Worm (Caenorhabditis elegans) whole organism, L1 larva: ENCODE results near the gene M01H9.2.

Experiments
- C04F5.9 ChIP-seq: sonication (generic microtip); optimal IDR thresholded peaks from 2 replicates; lab custom pipeline; 2016; ENCODE audit warnings: missing genetic modification characterization, missing compliant biosample characterization
- F16B12.6 ChIP-seq: fragments of 150-350 bp; optimal IDR thresholded peaks from 2 replicates; lab custom pipeline; 2014; ENCODE audit warnings: missing biosample characterization, missing genetic modification characterization
- aha-1 ChIP-seq: fragments of 150-350 bp; optimal IDR thresholded peaks from 2 replicates; lab custom pipeline; 2014; ENCODE audit warnings: missing biosample characterization, missing genetic modification characterization
- alr-1 ChIP-seq: fragments of 200-800 bp; sonication (Bioruptor generic); optimal IDR thresholded peaks from 2 replicates; lab custom pipeline; 2018; ENCODE audit warnings: borderline replicate concordance, mild to moderate bottlenecking, missing genetic modification characterization, missing compliant biosample characterization
- aly-2 ChIP-seq: fragments of 150-350 bp; optimal IDR thresholded peaks from 2 replicates; lab custom pipeline; 2014; ENCODE audit warnings: missing biosample characterization, missing genetic modification characterization
- ama-1 ChIP-seq: fragments of 150-350 bp; optimal IDR thresholded peaks from 2 replicates; lab custom pipeline; 2014
- ceh-8 ChIP-seq: fragments of 200-800 bp; sonication (Bioruptor generic); optimal IDR thresholded peaks from 2 replicates; lab custom pipeline; 2018; ENCODE audit warnings: mild to moderate bottlenecking, missing genetic modification characterization, moderate library complexity, missing compliant biosample characterization
- ceh-88 ChIP-seq: fragments of 200-800 bp; sonication (Bioruptor generic); IDR thresholded peaks from 2 replicates; pipeline ENCODE4 v1.3.6; 2022; ENCODE audit warnings: missing genetic modification characterization, missing compliant biosample characterization
- dpl-1 ChIP-seq, 3 experiments: fragments of 150-350 bp in 2 of 3; sonication (generic microtip) in 1 of 3; optimal IDR thresholded peaks; 2 replicates each; lab custom pipeline; 2014 to 2017; ENCODE audit warnings: missing biosample characterization in 3 of 3, missing genetic modification characterization in 3 of 3, missing genetic modification reagents in 3 of 3
- dsc-1 ChIP-seq: sonication (generic microtip); optimal IDR thresholded peaks from 2 replicates; lab custom pipeline; 2016; ENCODE audit warnings: mild to moderate bottlenecking, missing genetic modification characterization, missing compliant biosample characterization
- efl-1 ChIP-seq, 4 experiments: fragments of 150-350 bp; optimal IDR thresholded peaks in 3 of 4; peaks in 1 of 4; 1 replicate in 1 of 4; 2 replicates in 3 of 4; lab custom pipeline; 2014; ENCODE audit warnings: missing biosample characterization in 2 of 4, missing genetic modification characterization in 2 of 4, missing genetic modification reagents in 2 of 4
- egl-27 ChIP-seq, 2 experiments: fragments of 150-350 bp in 1 of 2; sonication (generic microtip); optimal IDR thresholded peaks; 3 replicates each; lab custom pipeline; 2017 to 2018; ENCODE audit warnings: missing biosample characterization in 2 of 2, missing genetic modification characterization in 2 of 2, missing genetic modification reagents in 2 of 2
- elt-3 ChIP-seq, 6 experiments: fragments of 150-350 bp in 1 of 6; sonication (generic microtip); optimal IDR thresholded peaks; 2 replicates each; lab custom pipeline; 2017 to 2018; ENCODE audit warnings: missing biosample characterization in 6 of 6, missing genetic modification characterization in 6 of 6, inconsistent platforms in 1 of 6
- fkh-10 ChIP-seq: sonication (generic microtip); optimal IDR thresholded peaks from 2 replicates; lab custom pipeline; 2017; ENCODE audit warnings: missing biosample characterization, missing genetic modification reagents, missing genetic modification characterization
- hlh-4 ChIP-seq: sonication (generic microtip); optimal IDR thresholded peaks from 2 replicates; lab custom pipeline; 2016; ENCODE audit warnings: mild to moderate bottlenecking, missing genetic modification characterization, missing compliant biosample characterization
- hpl-2 ChIP-seq: fragments of 150-350 bp; optimal IDR thresholded peaks from 2 replicates; lab custom pipeline; 2014; ENCODE audit warnings: missing biosample characterization, missing genetic modification reagents, missing genetic modification characterization
- irx-1 ChIP-seq: sonication (generic microtip); optimal IDR thresholded peaks from 2 replicates; lab custom pipeline; 2016; ENCODE audit warnings: missing genetic modification characterization, missing compliant biosample characterization
- isw-1 ChIP-seq: fragments of 200-800 bp; sonication (Bioruptor generic); IDR thresholded peaks from 2 replicates; pipeline ENCODE4 v1.3.6; 2022; ENCODE audit warnings: missing genetic modification characterization, missing compliant biosample characterization
- lin-13 ChIP-seq: fragments of 150-350 bp; optimal IDR thresholded peaks from 2 replicates; lab custom pipeline; 2014; ENCODE audit warnings: missing biosample characterization, missing genetic modification reagents, missing genetic modification characterization
- lin-15B ChIP-seq: fragments of 150-350 bp; sonication (generic microtip); optimal IDR thresholded peaks from 3 replicates; lab custom pipeline; 2014; ENCODE audit warnings: missing biosample characterization, missing genetic modification characterization
- lin-35 ChIP-seq, 2 experiments: fragments of 150-350 bp; optimal IDR thresholded peaks; 2 replicates each; lab custom pipeline; 2014; ENCODE audit warnings: missing biosample characterization in 2 of 2, missing genetic modification characterization in 2 of 2, missing genetic modification reagents in 2 of 2
- lin-39 ChIP-seq: fragments of 150-350 bp; optimal IDR thresholded peaks from 2 replicates; lab custom pipeline; 2014; ENCODE audit warnings: missing biosample characterization, missing genetic modification reagents, missing genetic modification characterization
- lsy-2 ChIP-seq, 2 experiments: fragments of 150-350 bp; optimal IDR thresholded peaks; 2 replicates each; lab custom pipeline; 2014; ENCODE audit warnings: missing biosample characterization in 2 of 2, missing genetic modification characterization in 2 of 2
- mab-9 ChIP-seq: fragments of 200-800 bp; sonication (Bioruptor generic); IDR thresholded peaks from 2 replicates; pipeline ENCODE4 v1.3.6; 2022; ENCODE audit warnings: missing genetic modification reagents, missing genetic modification characterization, missing compliant biosample characterization
- mdl-1 ChIP-seq, 2 experiments: fragments of 150-350 bp; optimal IDR thresholded peaks; 2 replicates each; lab custom pipeline; 2014 to 2017; ENCODE audit warnings: missing biosample characterization in 2 of 2, missing genetic modification characterization in 2 of 2, inconsistent platforms in 1 of 2
- mef-2 ChIP-seq: fragments of 150-350 bp; optimal IDR thresholded peaks from 2 replicates; lab custom pipeline; 2014; ENCODE audit warnings: missing biosample characterization, missing genetic modification characterization
- nhr-11 ChIP-seq: fragments of 150-350 bp; optimal IDR thresholded peaks from 2 replicates; lab custom pipeline; 2014; ENCODE audit warnings: missing biosample characterization, missing genetic modification characterization
- nhr-12 ChIP-seq: sonication (generic microtip); optimal IDR thresholded peaks from 2 replicates; lab custom pipeline; 2017; ENCODE audit warnings: missing biosample characterization, missing genetic modification characterization
- nhr-19 ChIP-seq: fragments of 200-800 bp; sonication (Bioruptor generic); conservative IDR thresholded peaks from 2 replicates; pipeline ENCODE4 v1.3.6; 2022; ENCODE audit warnings: missing genetic modification characterization, missing compliant biosample characterization
- nhr-237 ChIP-seq: fragments of 150-350 bp; optimal IDR thresholded peaks from 2 replicates; lab custom pipeline; 2014; ENCODE audit warnings: missing biosample characterization, missing genetic modification characterization
- nhr-28 ChIP-seq: fragments of 150-350 bp; optimal IDR thresholded peaks from 2 replicates; lab custom pipeline; 2014; ENCODE audit warnings: missing biosample characterization, missing genetic modification characterization
- nhr-71 ChIP-seq: sonication (generic microtip); optimal IDR thresholded peaks from 2 replicates; lab custom pipeline; 2016; ENCODE audit warnings: mild to moderate bottlenecking, missing genetic modification characterization, moderate library complexity, missing compliant biosample characterization
- nhr-76 ChIP-seq: sonication (generic microtip); optimal IDR thresholded peaks from 2 replicates; lab custom pipeline; 2017; ENCODE audit warnings: missing biosample characterization, missing genetic modification characterization
- nhr-77 ChIP-seq: fragments of 150-350 bp; optimal IDR thresholded peaks from 2 replicates; lab custom pipeline; 2014; ENCODE audit warnings: missing biosample characterization, missing genetic modification characterization
- nhr-84 ChIP-seq: sonication (generic microtip); optimal IDR thresholded peaks from 2 replicates; lab custom pipeline; 2017; ENCODE audit warnings: missing biosample characterization, missing genetic modification characterization
- nhr-85 ChIP-seq: sonication (generic microtip); peaks from one replicate; lab custom pipeline; 2016; ENCODE audit warnings: missing genetic modification characterization, inconsistent platforms, missing compliant biosample characterization
- pag-3 ChIP-seq: sonication (generic microtip); optimal IDR thresholded peaks from 2 replicates; lab custom pipeline; 2017; ENCODE audit warnings: missing genetic modification characterization, mild to moderate bottlenecking, missing compliant biosample characterization, antibody characterized with exemption, borderline replicate concordance; ENCODE audit not compliant: insufficient read depth
- pax-3 ChIP-seq: fragments of 200-800 bp; sonication (Bioruptor generic); optimal IDR thresholded peaks from 2 replicates; lab custom pipeline; 2018; ENCODE audit warnings: mild to moderate bottlenecking, missing genetic modification characterization, moderate library complexity, missing compliant biosample characterization
- pqm-1 ChIP-seq: sonication (generic microtip); optimal IDR thresholded peaks from 3 replicates; lab custom pipeline; 2017; ENCODE audit warnings: missing biosample characterization, missing genetic modification characterization
- rnt-1 ChIP-seq: sonication (generic microtip); optimal IDR thresholded peaks from 2 replicates; lab custom pipeline; 2016; ENCODE audit warnings: mild to moderate bottlenecking, missing genetic modification characterization, moderate library complexity, missing compliant biosample characterization
- skn-1 ChIP-seq: fragments of 150-350 bp; optimal IDR thresholded peaks from 2 replicates; lab custom pipeline; 2014; ENCODE audit warnings: missing biosample characterization, missing genetic modification characterization
- sptf-1 ChIP-seq: fragments of 150-350 bp; optimal IDR thresholded peaks from 2 replicates; lab custom pipeline; 2014; ENCODE audit warnings: missing biosample characterization, missing genetic modification characterization
- sup-37 ChIP-seq: fragments of 200-800 bp; sonication (Bioruptor generic); optimal IDR thresholded peaks from 2 replicates; lab custom pipeline; 2018; ENCODE audit warnings: mild to moderate bottlenecking, missing genetic modification characterization, missing compliant biosample characterization
- tlp-1 ChIP-seq: fragments of 150-350 bp; optimal IDR thresholded peaks from 2 replicates; lab custom pipeline; 2014; ENCODE audit warnings: missing biosample characterization, missing genetic modification characterization
- unc-86 ChIP-seq: sonication (generic microtip); optimal IDR thresholded peaks from 2 replicates; lab custom pipeline; 2016; ENCODE audit warnings: missing genetic modification characterization, missing compliant biosample characterization
- unc-98 ChIP-seq: fragments of 200-800 bp; sonication (Bioruptor generic); IDR thresholded peaks from 2 replicates; pipeline ENCODE4 v1.3.6; 2022; ENCODE audit warnings: missing genetic modification characterization, missing compliant biosample characterization
- vab-15 ChIP-seq: sonication (generic microtip); optimal IDR thresholded peaks from 2 replicates; lab custom pipeline; 2017; ENCODE audit warnings: missing genotype, mild to moderate bottlenecking, missing genetic modification characterization, missing compliant biosample characterization
- xbp-1 ChIP-seq: sonication (generic microtip); optimal IDR thresholded peaks from 2 replicates; lab custom pipeline; 2016; ENCODE audit warnings: missing genetic modification characterization, missing compliant biosample characterization
- zag-1 ChIP-seq: fragments of 150-350 bp; optimal IDR thresholded peaks from 2 replicates; lab custom pipeline; 2014; ENCODE audit warnings: missing biosample characterization, missing genetic modification characterization
- zip-4 ChIP-seq: fragments of 200-800 bp; sonication (Bioruptor generic); optimal IDR thresholded peaks from 2 replicates; lab custom pipeline; 2018; ENCODE audit warnings: mild to moderate bottlenecking, missing genetic modification characterization, moderate library complexity, missing compliant biosample characterization
- ztf-11 ChIP-seq, 2 experiments: sonication (generic microtip); optimal IDR thresholded peaks; 2 replicates each; lab custom pipeline; 2016 to 2017; ENCODE audit warnings: missing genetic modification characterization in 2 of 2, missing biosample characterization in 1 of 2, missing compliant biosample characterization in 1 of 2

The M01H9.2 gene

ce11 chrIV:4470885-4471772, 8.1 kb upstream of the M01H9.2 start:
- no peak for TF ChIP-seq xbp-1
- no peak for TF ChIP-seq pax-3 (tag; lab: Kevin White, UChicago)
- no peak for TF ChIP-seq nhr-76
- no peak for TF ChIP-seq nhr-12 (tag; lab: Kevin White, UChicago)
- TF ChIP-seq rnt-1 (tag; lab: Kevin White, UChicago), result peak; percentile 50
- TF ChIP-seq fkh-10 (GFP tag; lab: Kevin White, UChicago), result no peak
- TF ChIP-seq aly-2 (tag; lab: Kevin White, UChicago), result no peak
- no peak for TF ChIP-seq hlh-4 (tag; lab: Kevin White, UChicago)
- TF ChIP-seq nhr-11 (tag; lab: Kevin White, UChicago), result no peak
- no peak for TF ChIP-seq irx-1 (tag; lab: Kevin White, UChicago)
- TF ChIP-seq alr-1, result no peak
- no peak for TF ChIP-seq lin-39
- TF ChIP-seq mdl-1 (tag; optimal IDR thresholded peaks at IDR 0.05; lab: Kevin White, UChicago), result peak in 1 of 2 experiments; percentile 86
- no peak for TF ChIP-seq C04F5.9 (tag; lab: Kevin White, UChicago)
- no peak for TF ChIP-seq sptf-1 (tag; lab: Kevin White, UChicago)
- TF ChIP-seq nhr-84 (tag; lab: Kevin White, UChicago), result no peak
- peak; percentile 17 to 35 for TF ChIP-seq lsy-2 (tag; optimal IDR thresholded peaks at IDR 0.05; lab: Kevin White, UChicago)
- TF ChIP-seq unc-98 (GFP tag; lab: Robert Waterston, UW), result no peak
- peak; percentile 43; the same call in 1 of the 2 replicates for TF ChIP-seq ceh-88 (GFP tag; lab: Robert Waterston, UW)
- no peak for TF ChIP-seq isw-1 (GFP tag; lab: Robert Waterston, UW)
- no peak for TF ChIP-seq hpl-2 (GFP tag; lab: Kevin White, UChicago)
- TF ChIP-seq dpl-1 (GFP tag; optimal IDR thresholded peaks at IDR 0.05; lab: Kevin White, UChicago), result peak; percentile 57 to 75 (median 65)
- TF ChIP-seq ama-1 (lab: Kevin White, UChicago), result no peak
- TF ChIP-seq mef-2, result peak; percentile 21
- TF ChIP-seq dsc-1 (tag; lab: Kevin White, UChicago), result peak; percentile 25
- TF ChIP-seq mab-9 (GFP tag; lab: Robert Waterston, UW), result 0 out of 2 replicates have a peak, but pooled peaks have one; percentile 33
- peak; percentile 21 for TF ChIP-seq zip-4
- no peak for TF ChIP-seq skn-1 (tag; lab: Kevin White, UChicago)
- TF ChIP-seq nhr-28 (tag; lab: Kevin White, UChicago), result no peak
- peak; percentile 47 for TF ChIP-seq nhr-71
- no peak for TF ChIP-seq nhr-77 (tag; lab: Kevin White, UChicago)
- peak; percentile 57 to 77 for TF ChIP-seq efl-1 (optimal IDR thresholded peaks at IDR 0.05; lab: Kevin White, UChicago)
- TF ChIP-seq efl-1 (GFP tag; optimal IDR thresholded peaks at IDR 0.05 in 1 of 2; lab: Kevin White, UChicago), result peak; percentile 78 to 97
- no peak for TF ChIP-seq zag-1
- no peak for TF ChIP-seq nhr-237 (tag; lab: Kevin White, UChicago)
- TF ChIP-seq pqm-1 (tag; lab: Kevin White, UChicago), result no peak
- TF ChIP-seq lin-13 (GFP tag; lab: Kevin White, UChicago), result peak; percentile 3
- no peak for TF ChIP-seq tlp-1 (tag; lab: Kevin White, UChicago)
- TF ChIP-seq vab-15 (tag; lab: Kevin White, UChicago), result peak; percentile 41
- peak in 1 of 6 experiments; percentile 33 for TF ChIP-seq elt-3 (tag; optimal IDR thresholded peaks at IDR 0.05; lab: Kevin White, UChicago)
- no peak for TF ChIP-seq egl-27 (tag; optimal IDR thresholded peaks at IDR 0.05; lab: Kevin White, UChicago)
- peak; percentile 21 for TF ChIP-seq unc-86 (tag; lab: Kevin White, UChicago)
- TF ChIP-seq pag-3 (tag; lab: Kevin White, UChicago), result no peak
- peak; percentile 47 for TF ChIP-seq nhr-85
- TF ChIP-seq sup-37, result no peak
- TF ChIP-seq nhr-19, result peak; percentile 34
- TF ChIP-seq F16B12.6 (tag; lab: Kevin White, UChicago), result no peak
- no peak for TF ChIP-seq aha-1
- peak in 1 of 2 experiments; percentile 38 for TF ChIP-seq ztf-11 (tag; optimal IDR thresholded peaks at IDR 0.05; lab: Kevin White, UChicago)
- TF ChIP-seq lin-15B (tag; lab: Kevin White, UChicago), result no peak
- TF ChIP-seq ceh-8 (GFP tag; lab: Kevin White, UChicago), result no peak
- TF ChIP-seq lin-35 (GFP tag; optimal IDR thresholded peaks at IDR 0.05; lab: Kevin White, UChicago), result peak; percentile 59 to 81
